Worm (Caenorhabditis elegans) whole organism, midembryonic: ENCODE data around the gene lgc-27.

Source experiments
- T22C8.4 ChIP-seq: fragments of 200-800 bp; sonication (Bioruptor generic); IDR thresholded peaks from 2 replicates; pipeline ENCODE4 v1.3.6; 2022; ENCODE audit warnings: missing genetic modification characterization, missing compliant biosample characterization
- cog-1 ChIP-seq: sonication (generic microtip); optimal IDR thresholded peaks from 2 replicates; lab custom pipeline; 2016; ENCODE audit warnings: missing genetic modification characterization, missing compliant biosample characterization
- flt-1 ChIP-seq: fragments of 200-800 bp; sonication (Bioruptor generic); IDR thresholded peaks from 2 replicates; pipeline ENCODE4 v1.3.6; 2022; ENCODE audit warnings: missing genetic modification characterization, missing compliant biosample characterization
- klf-2 ChIP-seq: fragments of 200-800 bp; sonication (Bioruptor generic); conservative IDR thresholded peaks from 2 replicates; pipeline ENCODE4 v1.3.6; 2022; ENCODE audit warnings: missing genetic modification reagents, missing genetic modification characterization, missing compliant biosample characterization
- med-1 ChIP-seq: sonication (generic microtip); optimal IDR thresholded peaks from 2 replicates; lab custom pipeline; 2017; ENCODE audit warnings: missing genetic modification characterization, mild to moderate bottlenecking, missing compliant biosample characterization, antibody characterized with exemption, missing genetic modification reagents; ENCODE audit not compliant: insufficient read depth
- ref-1 ChIP-seq: fragments of 200-800 bp; sonication (Bioruptor generic); conservative IDR thresholded peaks from 2 replicates; pipeline ENCODE4 v1.3.6; 2022; ENCODE audit warnings: missing genetic modification reagents, missing genetic modification characterization, missing compliant biosample characterization
- tab-1 ChIP-seq: fragments of 200-800 bp; sonication (Bioruptor generic); IDR thresholded peaks from 2 replicates; pipeline ENCODE4 v1.3.6; 2022; ENCODE audit warnings: missing genetic modification characterization, missing compliant biosample characterization
- ztf-23 ChIP-seq: fragments of 200-800 bp; sonication (Bioruptor generic); IDR thresholded peaks from 2 replicates; pipeline ENCODE4 v1.3.6; 2022; ENCODE audit warnings: missing genetic modification reagents, missing genetic modification characterization, missing compliant biosample characterization
- ztf-29 ChIP-seq: fragments of 200-800 bp; sonication (Bioruptor generic); IDR thresholded peaks from 2 replicates; pipeline ENCODE4 v1.3.6; 2022; ENCODE audit warnings: missing genetic modification reagents, missing genetic modification characterization, missing compliant biosample characterization

Gene lgc-27

ce11 chrII:4701482-4702119 is 52.7 kb downstream of the lgc-27 start, which contains the start of gene unc-85:
unc-85 (plus strand) TSS chrII:4702069.
- peak; percentile 30 for TF ChIP-seq cog-1
- TF ChIP-seq tab-1 (GFP tag; lab: Robert Waterston, UW) = peak; percentile 70; the same call in 1 of the 2 replicates
- peak; percentile 90 for TF ChIP-seq ztf-23 (GFP tag; lab: Robert Waterston, UW)
- TF ChIP-seq ref-1 (GFP tag; lab: Robert Waterston, UW) = peak; percentile 57; the same call in 1 of the 2 replicates
- TF ChIP-seq T22C8.4 (GFP tag; lab: Robert Waterston, UW) = peak; percentile 18; the same call in 1 of the 2 replicates
- peak; percentile 90 for TF ChIP-seq flt-1 (GFP tag; lab: Robert Waterston, UW)
- peak; percentile 29 for TF ChIP-seq med-1
- TF ChIP-seq ztf-29 (GFP tag; lab: Robert Waterston, UW) = peak; percentile 84
- peak; percentile 71 for TF ChIP-seq klf-2
